Fruit fly (Drosophila melanogaster) whole organism, embryonic: ENCODE results near the gene CG5928.
A peak's percentile ranks its signal among the peaks of the same experiment; 100 is the strongest.

ENCODE experiments used
- Atf6 ChIP-seq: fragments of 200-800 bp; sonication (Bioruptor generic); IDR thresholded peaks from 2 replicates; pipeline ENCODE4 v1.3.6; 2022; ENCODE audit warnings: missing biosample characterization, missing genetic modification characterization
- CG11093 ChIP-seq: fragments of 200-800 bp; sonication (Bioruptor generic); IDR thresholded peaks from 3 replicates; pipeline ENCODE4 v1.3.6; 2022; ENCODE audit warnings: missing biosample characterization, missing genetic modification characterization
- CG15601 ChIP-seq: fragments of 200-800 bp; sonication (Bioruptor generic); optimal IDR thresholded peaks from 3 replicates; lab custom pipeline; 2019; ENCODE audit warnings: missing biosample characterization, mild to moderate bottlenecking, missing genetic modification characterization, moderate library complexity
- CG17186 ChIP-seq: fragments of 200-800 bp; sonication (Bioruptor generic); optimal IDR thresholded peaks from 3 replicates; lab custom pipeline; 2017; ENCODE audit warnings: missing biosample characterization, missing genetic modification reagents, missing genetic modification characterization
- CG17612 ChIP-seq: fragments of 200-800 bp; sonication (Bioruptor generic); IDR thresholded peaks from 2 replicates; pipeline ENCODE4 v1.3.6; 2022; ENCODE audit warnings: missing biosample characterization, missing genetic modification characterization
- CG1792 ChIP-seq: fragments of 200-800 bp; sonication (Bioruptor generic); optimal IDR thresholded peaks from 2 replicates; lab custom pipeline; 2016; ENCODE audit warnings: missing biosample characterization, missing genetic modification characterization
- CG18764 ChIP-seq: fragments of 200-800 bp; sonication (Bioruptor generic); optimal IDR thresholded peaks from 3 replicates; lab custom pipeline; 2016; ENCODE audit warnings: missing biosample characterization, missing genetic modification characterization
- CG2202 ChIP-seq: fragments of 200-800 bp; sonication (Bioruptor generic); optimal IDR thresholded peaks from 2 replicates; lab custom pipeline; 2018; ENCODE audit warnings: missing biosample characterization, mild to moderate bottlenecking, missing genetic modification characterization
- CG2678 ChIP-seq: fragments of 200-800 bp; sonication (Bioruptor generic); optimal IDR thresholded peaks from 3 replicates; lab custom pipeline; 2019; ENCODE audit warnings: missing biosample characterization, mild to moderate bottlenecking, missing genetic modification characterization, moderate library complexity
- CG32767 ChIP-seq: fragments of 200-800 bp; sonication (Bioruptor generic); IDR thresholded peaks from 2 replicates; pipeline ENCODE4 v1.3.6; 2022; ENCODE audit warnings: missing biosample characterization, missing genetic modification characterization
- CG34422 ChIP-seq: fragments of 200-800 bp; sonication (Bioruptor generic); IDR thresholded peaks from 3 replicates; pipeline ENCODE4 v1.3.6; 2022; ENCODE audit warnings: missing biosample characterization, missing genetic modification characterization
- CG7271 ChIP-seq: fragments of 200-800 bp; sonication (Bioruptor generic); optimal IDR thresholded peaks from 2 replicates; lab custom pipeline; 2018; ENCODE audit warnings: missing biosample characterization, mild to moderate bottlenecking, missing genetic modification characterization, moderate library complexity
- CG7372 ChIP-seq: fragments of 200-800 bp; sonication (Bioruptor generic); IDR thresholded peaks from 2 replicates; pipeline ENCODE4 v1.3.6; 2022; ENCODE audit warnings: missing biosample characterization, missing genetic modification characterization
- CG7556 ChIP-seq: fragments of 200-800 bp; sonication (Bioruptor generic); optimal IDR thresholded peaks from 2 replicates; lab custom pipeline; 2017; ENCODE audit warnings: missing biosample characterization, mild to moderate bottlenecking, missing genetic modification characterization
- CG9215 ChIP-seq: fragments of 200-800 bp; sonication (Bioruptor generic); IDR thresholded peaks from 2 replicates; pipeline ENCODE4 v1.3.6; 2022; ENCODE audit warnings: missing biosample characterization, missing genetic modification characterization
- CoRest ChIP-seq: fragments of 200-800 bp; sonication (Bioruptor generic); optimal IDR thresholded peaks from 3 replicates; lab custom pipeline; 2018; ENCODE audit warnings: missing biosample characterization, mild to moderate bottlenecking, missing genetic modification characterization, moderate library complexity
- Dp ChIP-seq: fragments of 200-800 bp; sonication (Bioruptor generic); optimal IDR thresholded peaks from 2 replicates; lab custom pipeline; 2018; ENCODE audit warnings: missing biosample characterization, mild to moderate bottlenecking, missing genetic modification characterization, moderate library complexity
- Drgx ChIP-seq: fragments of 200-800 bp; sonication (Bioruptor generic); IDR thresholded peaks from 2 replicates; pipeline ENCODE4 v1.3.6; 2022; ENCODE audit warnings: missing biosample characterization, missing genetic modification characterization
- E2f2 ChIP-seq: fragments of 200-800 bp; sonication (Bioruptor generic); IDR thresholded peaks from 2 replicates; pipeline ENCODE4 v1.3.6; 2022; ENCODE audit warnings: missing biosample characterization, missing genetic modification characterization
- Elba2 ChIP-seq: fragments of 200-800 bp; sonication (Bioruptor generic); optimal IDR thresholded peaks from 3 replicates; lab custom pipeline; 2016; ENCODE audit warnings: missing biosample characterization, missing genetic modification characterization
- Ets65A ChIP-seq: fragments of 200-800 bp; sonication (Bioruptor generic); peaks from one replicate; lab custom pipeline; 2016; ENCODE audit warnings: missing biosample characterization, missing genetic modification characterization
- GATAe ChIP-seq: fragments of 200-800 bp; sonication (Bioruptor generic); conservative IDR thresholded peaks from 2 replicates; pipeline ENCODE4 v1.3.6; 2022; ENCODE audit warnings: missing biosample characterization, missing genetic modification characterization
- HmgZ ChIP-seq: fragments of 200-800 bp; sonication (Bioruptor generic); optimal IDR thresholded peaks from 2 replicates; lab custom pipeline; 2018; ENCODE audit warnings: missing biosample characterization, mild to moderate bottlenecking, missing genetic modification characterization
- Pdp1 ChIP-seq, 2 experiments: fragments of 200-800 bp; sonication (Bioruptor generic); optimal IDR thresholded peaks; 3 replicates each; lab custom pipeline; 2016; ENCODE audit warnings: missing biosample characterization in 2 of 2, missing genetic modification characterization in 2 of 2, mild to moderate bottlenecking in 1 of 2, moderate library complexity in 1 of 2
- Rx ChIP-seq: fragments of 200-800 bp; sonication (Bioruptor generic); IDR thresholded peaks from 2 replicates; pipeline ENCODE4 v1.3.6; 2022; ENCODE audit warnings: missing biosample characterization, missing genetic modification characterization
- Scr ChIP-seq: fragments of 200-800 bp; sonication (Bioruptor generic); IDR thresholded peaks from 2 replicates; pipeline ENCODE4 v1.3.6; 2022; ENCODE audit warnings: missing biosample characterization, missing genetic modification characterization; ENCODE audit not compliant: partially characterized antibody
- Ssrp ChIP-seq: fragments of 200-800 bp; sonication (Bioruptor generic); optimal IDR thresholded peaks from 2 replicates; lab custom pipeline; 2018; ENCODE audit warnings: missing biosample characterization, mild to moderate bottlenecking, missing genetic modification characterization, moderate library complexity
- Xbp1 ChIP-seq: fragments of 200-800 bp; sonication (Bioruptor generic); optimal IDR thresholded peaks from 3 replicates; lab custom pipeline; 2016; ENCODE audit warnings: missing biosample characterization, mild to moderate bottlenecking, missing genetic modification characterization
- al ChIP-seq: fragments of 200-800 bp; sonication (Bioruptor generic); IDR thresholded peaks from 2 replicates; pipeline ENCODE4 v1.3.6; 2022; ENCODE audit warnings: missing biosample characterization, missing genetic modification characterization
- bbx ChIP-seq: fragments of 200-800 bp; sonication (Bioruptor generic); IDR thresholded peaks from 2 replicates; pipeline ENCODE4 v1.3.6; 2022; ENCODE audit warnings: missing biosample characterization, missing genetic modification characterization; ENCODE audit not compliant: partially characterized antibody
- chinmo ChIP-seq: fragments of 200-800 bp; sonication (Bioruptor generic); IDR thresholded peaks from 4 replicates; pipeline ENCODE4 v1.3.6; 2022; ENCODE audit warnings: missing biosample characterization, missing genetic modification characterization; ENCODE audit not compliant: partially characterized antibody
- ems ChIP-seq: fragments of 200-800 bp; sonication (Bioruptor generic); optimal IDR thresholded peaks from 3 replicates; lab custom pipeline; 2016; ENCODE audit warnings: missing biosample characterization, missing genetic modification characterization
- gt ChIP-seq: fragments of 200-800 bp; sonication (Bioruptor generic); IDR thresholded peaks from 2 replicates; pipeline ENCODE4 v1.3.6; 2022; ENCODE audit warnings: missing biosample characterization, missing genetic modification characterization
- mirr ChIP-seq: fragments of 200-800 bp; sonication (Bioruptor generic); optimal IDR thresholded peaks from 3 replicates; lab custom pipeline; 2018; ENCODE audit warnings: missing biosample characterization, mild to moderate bottlenecking, missing genetic modification characterization
- otp ChIP-seq: fragments of 200-800 bp; sonication (Bioruptor generic); IDR thresholded peaks from 3 replicates; pipeline ENCODE4, ENCODE4 v1.3.6; 2022; ENCODE audit warnings: missing biosample characterization, missing genetic modification characterization
- pfk ChIP-seq: fragments of 200-800 bp; sonication (Bioruptor generic); optimal IDR thresholded peaks from 2 replicates; lab custom pipeline; 2018; ENCODE audit warnings: missing biosample characterization, mild to moderate bottlenecking, missing genetic modification characterization, moderate library complexity
- ro ChIP-seq: fragments of 200-800 bp; sonication (Bioruptor generic); IDR thresholded peaks from 2 replicates; pipeline ENCODE4 v1.3.6; 2022; ENCODE audit warnings: missing biosample characterization, missing genetic modification characterization
- run ChIP-seq: fragments of 200-800 bp; sonication (Bioruptor generic); optimal IDR thresholded peaks from 3 replicates; lab custom pipeline; 2018; ENCODE audit warnings: missing biosample characterization, mild to moderate bottlenecking, missing genetic modification characterization
- sens ChIP-seq: fragments of 200-800 bp; sonication (Bioruptor generic); peaks from one replicate; lab custom pipeline; 2016; ENCODE audit warnings: missing biosample characterization, missing genetic modification characterization
- stc ChIP-seq: fragments of 200-800 bp; sonication (Bioruptor generic); IDR thresholded peaks from 2 replicates; pipeline ENCODE4 v1.3.6; 2022; ENCODE audit warnings: missing biosample characterization, missing genetic modification characterization

The CG5928 gene

DNA sequence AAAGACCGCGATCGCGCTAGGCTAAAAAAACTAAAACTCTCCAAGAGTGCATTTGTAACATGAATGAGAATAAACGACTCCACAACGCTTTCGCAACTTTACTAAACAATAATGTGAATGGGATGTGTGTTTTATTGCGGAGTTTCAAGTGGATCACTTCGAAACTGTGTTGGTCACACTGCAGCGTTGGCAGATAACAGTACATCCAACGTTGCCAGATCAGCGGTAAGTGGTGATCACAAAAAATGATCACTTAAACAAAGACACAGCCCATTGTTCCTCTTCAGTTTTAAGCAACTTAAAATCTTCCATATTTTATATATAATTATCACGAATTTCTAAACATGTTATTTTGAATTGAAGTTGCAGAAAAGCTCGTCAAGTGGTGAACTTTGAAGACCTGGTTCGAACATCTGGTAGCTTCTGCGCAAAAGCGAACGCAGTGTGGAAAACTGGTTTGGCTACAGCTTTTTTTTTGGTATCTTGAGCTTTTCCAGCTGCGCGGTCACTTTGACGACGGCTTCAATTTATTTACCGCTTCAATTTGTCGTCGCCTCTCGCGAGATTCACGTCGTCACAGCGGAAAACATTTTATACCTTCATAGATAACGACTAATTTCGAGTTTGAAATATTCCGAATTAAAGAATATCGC lies 17.4 kb upstream of the CG5928 start, which contains the start of gene CG5921 (continued):
- peak; percentile 2 for TF ChIP-seq CG15601 (tag; lab: Kevin White, UChicago)
- TF ChIP-seq Atf6, result no peak
- TF ChIP-seq Scr (GFP tag; lab: Robert Waterston, UW), result 0 out of 2 replicates have a peak, but pooled peaks have one; percentile 9
- TF ChIP-seq ems (GFP tag; lab: Kevin White, UChicago), result peak; percentile 2
- peak; percentile 43 for TF ChIP-seq Dp (GFP tag; lab: Kevin White, UChicago)
- TF ChIP-seq chinmo (GFP tag; lab: Robert Waterston, UW), result 0 out of 4 replicates have a peak, but pooled peaks have one; percentile 33

DNA sequence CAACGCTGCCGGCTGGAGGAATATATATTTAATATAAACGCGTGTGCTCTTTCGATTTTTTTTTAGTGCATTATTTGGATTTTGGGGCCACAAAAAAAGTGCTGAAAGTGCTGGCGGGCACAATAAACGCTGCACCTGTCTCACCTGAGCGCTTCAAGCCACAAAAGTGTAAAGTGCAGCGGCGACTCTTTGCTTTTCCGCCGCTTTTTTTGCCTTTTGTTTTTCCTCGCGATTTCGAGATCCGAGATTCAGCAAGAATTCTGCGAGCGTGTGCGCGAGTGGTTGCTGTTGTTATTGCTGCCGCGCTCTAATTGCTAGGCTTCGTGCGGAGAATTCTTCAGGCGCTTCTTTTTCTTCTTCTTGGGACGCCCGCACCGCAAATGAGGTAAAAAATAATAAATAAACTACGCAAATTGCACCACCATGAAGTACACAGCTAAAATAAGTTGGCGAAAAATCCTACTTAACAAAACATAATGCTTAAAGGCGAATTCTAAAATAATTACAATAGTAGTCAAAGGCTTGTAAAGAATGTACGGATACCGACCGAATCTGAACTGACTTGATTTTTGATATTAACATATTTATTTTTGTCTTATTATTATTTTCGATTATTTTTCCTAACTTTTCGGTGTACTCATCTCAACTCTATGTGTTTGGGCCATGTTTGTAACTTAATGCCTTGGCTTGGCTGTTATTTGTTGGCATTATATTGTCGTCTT lies 16.7 kb upstream of the CG5928 start:
- TF ChIP-seq Ets65A (GFP tag; lab: Kevin White, UChicago) (peak; percentile 31), Drgx (GFP tag; lab: Robert Waterston, UW) (0 out of 2 replicates have a peak, but pooled peaks have one; percentile 7), Pdp1 (GFP tag; optimal IDR thresholded peaks at IDR 0.05; lab: Kevin White, UChicago) (no peak)

DNA sequence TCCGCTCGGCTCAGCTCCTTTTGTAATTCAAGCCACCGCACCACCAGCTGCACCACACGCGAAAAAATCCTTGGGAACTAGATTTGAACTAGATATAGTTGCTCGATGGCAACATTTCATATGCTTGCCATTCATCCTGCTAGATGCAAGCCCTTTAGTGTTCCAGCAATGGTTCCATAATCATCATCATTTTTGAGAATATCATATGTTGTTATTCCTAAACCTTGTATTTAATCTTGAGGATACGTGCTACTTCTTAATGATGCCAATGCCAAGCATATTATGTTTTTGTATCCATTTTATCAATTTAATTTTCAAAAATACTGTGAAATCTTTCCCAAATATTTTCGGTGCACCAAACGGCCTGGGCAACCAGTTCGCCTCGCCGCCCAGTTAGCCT lies 14.9 kb upstream of the CG5928 start:
- TF ChIP-seq CG34422 (GFP tag; lab: Robert Waterston, UW) (no peak), Drgx (GFP tag; lab: Robert Waterston, UW) (peak; percentile 50; the same call in 1 of the 2 replicates), stc (GFP tag; lab: Robert Waterston, UW) (no peak)

DNA sequence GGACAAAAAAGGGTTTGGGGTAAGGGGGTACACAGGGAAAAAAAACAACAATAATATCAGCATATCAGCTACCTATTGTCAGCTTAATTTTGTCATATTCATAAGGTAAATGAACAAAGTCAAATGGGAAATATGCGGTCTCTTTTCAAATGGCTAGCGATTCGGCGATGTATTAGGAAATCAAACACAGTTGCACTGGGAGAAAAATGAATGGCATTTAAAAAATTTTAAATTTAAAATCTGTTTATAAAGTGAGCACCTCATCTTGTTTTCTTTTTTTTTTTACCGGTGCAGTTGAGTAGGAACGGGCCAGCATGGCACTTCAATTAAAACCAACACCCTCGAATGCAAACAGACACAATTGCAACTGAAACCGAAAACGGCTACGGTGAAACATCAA lies 13.7 kb upstream of the CG5928 start:
- TF ChIP-seq GATAe (no peak), CoRest (tag; lab: Kevin White, UChicago) (no peak), sens (GFP tag; lab: Kevin White, UChicago) (peak; percentile 1)

DNA sequence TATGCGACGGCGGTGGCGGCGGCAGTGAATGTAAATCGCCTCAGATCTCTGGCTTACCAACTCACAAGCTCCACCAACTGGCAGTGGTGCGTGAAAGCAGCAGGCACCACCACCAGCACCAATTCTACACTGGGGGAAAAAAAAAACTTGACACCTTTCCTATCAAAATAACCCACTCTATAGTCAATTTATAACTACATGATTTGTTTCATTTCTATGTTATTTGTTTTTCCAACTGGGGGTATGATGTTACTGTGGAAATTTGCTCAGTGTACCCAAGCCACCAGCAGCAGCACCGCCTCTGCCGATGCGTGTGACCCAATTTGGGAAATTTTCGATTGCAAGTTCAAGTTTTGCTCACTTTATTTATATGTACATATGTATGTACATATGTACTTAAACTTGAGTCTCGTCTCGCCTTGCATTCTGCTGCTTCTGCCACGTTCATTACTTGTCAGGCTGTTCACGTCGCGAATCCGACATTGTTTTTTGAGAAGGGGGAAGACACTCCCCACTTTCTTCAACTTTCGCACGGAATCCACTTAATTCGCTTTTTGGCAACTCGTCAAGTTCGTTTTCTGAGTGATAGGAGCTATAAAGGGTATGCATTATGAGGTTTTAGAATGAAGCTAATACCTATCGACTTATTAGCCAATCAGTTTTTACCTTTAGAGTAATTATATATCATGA lies 8.5 kb upstream of the CG5928 start:
- TF ChIP-seq otp (GFP tag; lab: Robert Waterston, UW), result 0 out of 3 replicates have a peak, but pooled peaks have one; percentile 31
- TF ChIP-seq CG2678 (tag; lab: Kevin White, UChicago), result peak; percentile 32
- no peak for TF ChIP-seq bbx (GFP tag; lab: Robert Waterston, UW)
- no peak for TF ChIP-seq HmgZ (tag; lab: Kevin White, UChicago)
- TF ChIP-seq Elba2 (GFP tag; lab: Kevin White, UChicago), result no peak
- peak; percentile 50 for TF ChIP-seq sens (GFP tag; lab: Kevin White, UChicago)
- TF ChIP-seq CG1792 (GFP tag; lab: Kevin White, UChicago), result no peak
- TF ChIP-seq CG7556 (GFP tag; lab: Kevin White, UChicago), result no peak
- TF ChIP-seq run, result no peak
- TF ChIP-seq E2f2 (GFP tag; lab: Robert Waterston, UW), result no peak
- TF ChIP-seq CG2202, result no peak
- TF ChIP-seq mirr (GFP tag; lab: Kevin White, UChicago), result no peak
- TF ChIP-seq CG17186, result no peak
- TF ChIP-seq al, result no peak
- TF ChIP-seq CG11093 (GFP tag; lab: Robert Waterston, UW), result 0 out of 3 replicates have a peak, but pooled peaks have one; percentile 21
- TF ChIP-seq CG7271 (tag; lab: Kevin White, UChicago), result no peak
- no peak for TF ChIP-seq pfk (GFP tag; lab: Kevin White, UChicago)
- TF ChIP-seq CG7372, result no peak
- no peak for TF ChIP-seq ro
- peak; percentile 21 for TF ChIP-seq Ssrp (tag; lab: Kevin White, UChicago)
- TF ChIP-seq Xbp1 (GFP tag; lab: Kevin White, UChicago), result peak; percentile 29
- no peak for TF ChIP-seq CG17612 (GFP tag; lab: Robert Waterston, UW)
- TF ChIP-seq Rx, result peak; percentile 20; the same call in 1 of the 2 replicates
- TF ChIP-seq CG9215, result no peak
- no peak for TF ChIP-seq CG18764
- TF ChIP-seq gt, result no peak
- no peak for TF ChIP-seq CG32767 (GFP tag; lab: Robert Waterston, UW)
